Fruit fly (Drosophila melanogaster) whole organism, embryonic: ENCODE data around the gene CG7896.

Experiments
- Adf1 ChIP-seq: fragments of 200-800 bp; sonication (Bioruptor generic); IDR thresholded peaks from 2 replicates; pipeline ENCODE4 v1.3.6; 2022; ENCODE audit warnings: missing biosample characterization, missing genetic modification characterization
- Antp ChIP-seq: fragments of 200-800 bp; sonication (Bioruptor generic); optimal IDR thresholded peaks from 3 replicates; lab custom pipeline; 2016; ENCODE audit warnings: missing biosample characterization, missing genetic modification characterization
- Blimp-1 ChIP-seq: fragments of 200-800 bp; sonication (Bioruptor generic); optimal IDR thresholded peaks from 3 replicates; lab custom pipeline; 2018; ENCODE audit warnings: missing biosample characterization, missing genetic modification characterization, mild to moderate bottlenecking, moderate library complexity, missing genetic modification reagents
- BtbVII ChIP-seq: fragments of 200-800 bp; sonication (Bioruptor generic); optimal IDR thresholded peaks from 3 replicates; lab custom pipeline; 2017; ENCODE audit warnings: missing biosample characterization, mild to moderate bottlenecking, missing genetic modification characterization
- CG10462 ChIP-seq: fragments of 200-800 bp; sonication (Bioruptor generic); optimal IDR thresholded peaks from 2 replicates; lab custom pipeline; 2016; ENCODE audit warnings: missing biosample characterization, missing genetic modification characterization
- CG10565 ChIP-seq: fragments of 200-800 bp; sonication (Bioruptor generic); optimal IDR thresholded peaks from 3 replicates; lab custom pipeline; 2016; ENCODE audit warnings: missing biosample characterization, mild to moderate bottlenecking, missing genetic modification characterization
- CG10979 ChIP-seq: fragments of 200-800 bp; sonication (Bioruptor generic); optimal IDR thresholded peaks from 2 replicates; lab custom pipeline; 2018; ENCODE audit warnings: missing biosample characterization, mild to moderate bottlenecking, missing genetic modification characterization, moderate library complexity
- CG11560 ChIP-seq: fragments of 200-800 bp; sonication (Bioruptor generic); IDR thresholded peaks from 3 replicates; pipeline ENCODE4 v1.3.6; 2022; ENCODE audit warnings: missing biosample characterization, missing genetic modification characterization
- CG13424 ChIP-seq: fragments of 200-800 bp; sonication (Bioruptor generic); optimal IDR thresholded peaks from 2 replicates; lab custom pipeline; 2019; ENCODE audit warnings: missing biosample characterization, mild to moderate bottlenecking, missing genetic modification characterization, moderate library complexity
- CG13624 ChIP-seq: fragments of 200-800 bp; sonication (Bioruptor generic); optimal IDR thresholded peaks from 2 replicates; lab custom pipeline; 2016; ENCODE audit warnings: missing biosample characterization, missing genetic modification characterization
- CG13775 ChIP-seq: fragments of 200-800 bp; sonication (Bioruptor generic); optimal IDR thresholded peaks from 3 replicates; lab custom pipeline; 2017; ENCODE audit warnings: missing biosample characterization, mild to moderate bottlenecking, missing genetic modification characterization
- CG1529 ChIP-seq: fragments of 200-800 bp; sonication (Bioruptor generic); optimal IDR thresholded peaks from 3 replicates; lab custom pipeline; 2018; ENCODE audit warnings: missing biosample characterization, missing genetic modification characterization
- CG1647 ChIP-seq: fragments of 200-800 bp; sonication (Bioruptor generic); optimal IDR thresholded peaks from 3 replicates; lab custom pipeline; 2016; ENCODE audit warnings: missing biosample characterization, missing genetic modification characterization
- CG17361 ChIP-seq: fragments of 200-800 bp; sonication (Bioruptor generic); IDR thresholded peaks from 3 replicates; pipeline ENCODE4 v1.3.6; 2022; ENCODE audit warnings: missing biosample characterization, missing genetic modification characterization
- CG18011 ChIP-seq: fragments of 200-800 bp; sonication (Bioruptor generic); optimal IDR thresholded peaks from 2 replicates; lab custom pipeline; 2017; ENCODE audit warnings: missing biosample characterization, missing genetic modification characterization, mild to moderate bottlenecking, moderate library complexity, missing genotype
- CG18476 ChIP-seq: fragments of 200-800 bp; sonication (Bioruptor generic); optimal IDR thresholded peaks from 2 replicates; lab custom pipeline; 2016; ENCODE audit warnings: missing biosample characterization, mild to moderate bottlenecking, missing genetic modification characterization
- CG30403 ChIP-seq: fragments of 200-800 bp; sonication (Bioruptor generic); optimal IDR thresholded peaks from 3 replicates; lab custom pipeline; 2016; ENCODE audit warnings: missing biosample characterization, missing genetic modification characterization
- CG4617 ChIP-seq: fragments of 200-800 bp; sonication (Bioruptor generic); optimal IDR thresholded peaks from 3 replicates; lab custom pipeline; 2016; ENCODE audit warnings: missing biosample characterization, missing genetic modification characterization, borderline replicate concordance
- CG5245 ChIP-seq: fragments of 200-800 bp; sonication (Bioruptor generic); optimal IDR thresholded peaks from 3 replicates; lab custom pipeline; 2016; ENCODE audit warnings: missing biosample characterization, missing genetic modification characterization
- CTCF ChIP-seq: fragments of 200-800 bp; sonication (Bioruptor generic); optimal IDR thresholded peaks from 2 replicates; lab custom pipeline; 2017; ENCODE audit warnings: missing biosample characterization, mild to moderate bottlenecking, missing genetic modification characterization, moderate library complexity
- CoRest ChIP-seq: fragments of 200-800 bp; sonication (Bioruptor generic); optimal IDR thresholded peaks from 3 replicates; lab custom pipeline; 2018; ENCODE audit warnings: missing biosample characterization, mild to moderate bottlenecking, missing genetic modification characterization, moderate library complexity
- D19B ChIP-seq: fragments of 200-800 bp; sonication (Bioruptor generic); optimal IDR thresholded peaks from 2 replicates; lab custom pipeline; 2017; ENCODE audit warnings: missing biosample characterization, mild to moderate bottlenecking, missing genetic modification characterization
- Deaf1 ChIP-seq: fragments of 200-800 bp; optimal IDR thresholded peaks from 3 replicates; lab custom pipeline; 2019; ENCODE audit warnings: missing biosample characterization, mild to moderate bottlenecking, missing genetic modification characterization, moderate library complexity
- Hsf ChIP-seq: fragments of 200-800 bp; sonication (Bioruptor generic); optimal IDR thresholded peaks from 3 replicates; lab custom pipeline; 2016; ENCODE audit warnings: missing biosample characterization, missing genetic modification characterization
- Kr ChIP-seq: fragments of 200-800 bp; sonication (Bioruptor generic); optimal IDR thresholded peaks from 2 replicates; lab custom pipeline; 2017; ENCODE audit warnings: missing biosample characterization, mild to moderate bottlenecking, missing genetic modification characterization
- Nf-YA ChIP-seq: fragments of 200-800 bp; sonication (Bioruptor generic); IDR thresholded peaks from 2 replicates; pipeline ENCODE4 v1.3.6; 2022; ENCODE audit warnings: missing biosample characterization, missing genetic modification characterization
- Nf-YB ChIP-seq: fragments of 200-800 bp; sonication (Bioruptor generic); optimal IDR thresholded peaks from 3 replicates; lab custom pipeline; 2019; ENCODE audit warnings: missing biosample characterization, mild to moderate bottlenecking, missing genetic modification characterization, moderate library complexity
- Rx ChIP-seq: fragments of 200-800 bp; sonication (Bioruptor generic); IDR thresholded peaks from 2 replicates; pipeline ENCODE4 v1.3.6; 2022; ENCODE audit warnings: missing biosample characterization, missing genetic modification characterization
- Six4 ChIP-seq: fragments of 200-800 bp; sonication (Bioruptor generic); optimal IDR thresholded peaks from 2 replicates; lab custom pipeline; 2016; ENCODE audit warnings: missing biosample characterization, missing genetic modification characterization
- TFAM ChIP-seq: fragments of 200-800 bp; sonication (Bioruptor generic); optimal IDR thresholded peaks from 2 replicates; lab custom pipeline; 2017; ENCODE audit warnings: missing biosample characterization, missing genetic modification characterization, inconsistent platforms
- Taf1 ChIP-seq: fragments of 200-800 bp; sonication (Bioruptor generic); IDR thresholded peaks from 2 replicates; pipeline ENCODE4 v1.3.6; 2022; ENCODE audit warnings: missing biosample characterization, missing genetic modification characterization
- Xbp1 ChIP-seq: fragments of 200-800 bp; sonication (Bioruptor generic); optimal IDR thresholded peaks from 3 replicates; lab custom pipeline; 2016; ENCODE audit warnings: missing biosample characterization, mild to moderate bottlenecking, missing genetic modification characterization
- Xrp1 ChIP-seq: fragments of 200-800 bp; sonication (Bioruptor generic); IDR thresholded peaks from 2 replicates; pipeline ENCODE4 v1.3.6; 2022; ENCODE audit warnings: missing biosample characterization, missing genetic modification characterization
- ash1 ChIP-seq: fragments of 200-800 bp; sonication (Bioruptor generic); optimal IDR thresholded peaks from 2 replicates; lab custom pipeline; 2018; ENCODE audit warnings: missing biosample characterization, mild to moderate bottlenecking, missing genetic modification characterization
- cato ChIP-seq: fragments of 200-800 bp; sonication (Bioruptor generic); optimal IDR thresholded peaks from 2 replicates; lab custom pipeline; 2016; ENCODE audit warnings: missing biosample characterization, missing genetic modification characterization, borderline replicate concordance
- chm ChIP-seq: fragments of 200-800 bp; sonication (Bioruptor generic); IDR thresholded peaks from 2 replicates; pipeline ENCODE4 v1.3.6; 2022; ENCODE audit warnings: missing biosample characterization, missing genetic modification characterization
- dm ChIP-seq: fragments of 200-800 bp; sonication (Bioruptor generic); optimal IDR thresholded peaks from 3 replicates; lab custom pipeline; 2016; ENCODE audit warnings: missing biosample characterization, missing genetic modification characterization
- dmrt11E ChIP-seq: fragments of 200-800 bp; sonication (Bioruptor generic); optimal IDR thresholded peaks from 3 replicates; lab custom pipeline; 2018; ENCODE audit warnings: missing biosample characterization, mild to moderate bottlenecking, missing genetic modification characterization, moderate library complexity
- en ChIP-seq: fragments of 200-800 bp; sonication (Bioruptor generic); optimal IDR thresholded peaks from 2 replicates; lab custom pipeline; 2016; ENCODE audit warnings: missing biosample characterization, missing genetic modification characterization
- esg ChIP-seq: fragments of 200-800 bp; sonication (Bioruptor generic); conservative IDR thresholded peaks from 2 replicates; pipeline ENCODE4 v1.3.6; 2022; ENCODE audit warnings: missing biosample characterization, missing genetic modification characterization
- eyg ChIP-seq: fragments of 200-800 bp; sonication (Bioruptor generic); optimal IDR thresholded peaks from 3 replicates; lab custom pipeline; 2016; ENCODE audit warnings: missing biosample characterization, missing genetic modification characterization
- gsb-n ChIP-seq: fragments of 200-800 bp; sonication (Bioruptor generic); optimal IDR thresholded peaks from 3 replicates; lab custom pipeline; 2018; ENCODE audit warnings: missing biosample characterization, mild to moderate bottlenecking, missing genetic modification characterization
- h ChIP-seq: fragments of >200 bp; optimal IDR thresholded peaks from 2 replicates; lab custom pipeline; 2017
- onecut ChIP-seq: fragments of 200-800 bp; sonication (Bioruptor generic); IDR thresholded peaks from 2 replicates; pipeline ENCODE4 v1.3.6; 2022; ENCODE audit warnings: missing biosample characterization, missing genetic modification characterization
- pb ChIP-seq: fragments of 200-800 bp; sonication (Bioruptor generic); optimal IDR thresholded peaks from 3 replicates; lab custom pipeline; 2016; ENCODE audit warnings: missing biosample characterization, missing genetic modification characterization
- tgo ChIP-seq: fragments of 200-800 bp; sonication (Bioruptor generic); IDR thresholded peaks from 3 replicates; pipeline ENCODE4 v1.3.6; 2022; ENCODE audit warnings: missing biosample characterization, missing genetic modification characterization
- tin ChIP-seq: fragments of 200-800 bp; sonication (Bioruptor generic); optimal IDR thresholded peaks from 3 replicates; lab custom pipeline; 2016; ENCODE audit warnings: missing biosample characterization, missing genetic modification characterization
- trem ChIP-seq: fragments of 200-800 bp; optimal IDR thresholded peaks from 3 replicates; lab custom pipeline; 2019; ENCODE audit warnings: missing biosample characterization, mild to moderate bottlenecking, missing genetic modification characterization, moderate library complexity
- tup ChIP-seq: fragments of 200-800 bp; sonication (Bioruptor generic); optimal IDR thresholded peaks from 2 replicates; lab custom pipeline; 2016; ENCODE audit warnings: missing biosample characterization, mild to moderate bottlenecking, missing genetic modification characterization, moderate library complexity
- vnd ChIP-seq: fragments of 200-800 bp; sonication (Bioruptor generic); IDR thresholded peaks from 3 replicates; pipeline ENCODE4 v1.3.6; 2022; ENCODE audit warnings: missing biosample characterization, missing genetic modification characterization; ENCODE audit not compliant: partially characterized antibody

CG7896 gene

dm6 chr3R:30021559-30022451 lies 38.6 kb downstream of the CG7896 start, which contains the start of gene Mgat2 (continued):
- peak; percentile 11 for TF ChIP-seq CG13624
- no peak for TF ChIP-seq D19B (GFP tag; lab: Kevin White, UChicago)
- no peak for TF ChIP-seq tgo
- TF ChIP-seq Xbp1 (GFP tag; lab: Kevin White, UChicago): no peak
- TF ChIP-seq Six4: no peak
- peak; percentile 63 for TF ChIP-seq BtbVII
- peak; percentile 33 for TF ChIP-seq gsb-n (tag; lab: Kevin White, UChicago)
- TF ChIP-seq esg (GFP tag; lab: Robert Waterston, UW): no peak
- TF ChIP-seq dm: peak; percentile 8
- TF ChIP-seq Nf-YB (GFP tag; lab: Kevin White, UChicago): peak; percentile 57
- TF ChIP-seq tin (GFP tag; lab: Kevin White, UChicago): no peak
- no peak for TF ChIP-seq CG1647
- peak; percentile 62 for TF ChIP-seq ash1 (GFP tag; lab: Kevin White, UChicago)
- peak; percentile 2 for TF ChIP-seq dmrt11E (tag; lab: Kevin White, UChicago)
- TF ChIP-seq Xrp1 (GFP tag; lab: Robert Waterston, UW): peak; percentile 44
- peak; percentile 83 for TF ChIP-seq chm (GFP tag; lab: Robert Waterston, UW)
- peak; percentile 94 for TF ChIP-seq onecut (GFP tag; lab: Robert Waterston, UW)
- no peak for TF ChIP-seq h (lab: Kevin White, UChicago)
- no peak for TF ChIP-seq CG10462 (GFP tag; lab: Kevin White, UChicago)
- TF ChIP-seq Taf1 (GFP tag; lab: Robert Waterston, UW): no peak
- no peak for TF ChIP-seq CG13775 (GFP tag; lab: Kevin White, UChicago)
- TF ChIP-seq CoRest (tag; lab: Kevin White, UChicago): no peak
- TF ChIP-seq CG4617 (GFP tag; lab: Kevin White, UChicago): peak; percentile 12
- no peak for TF ChIP-seq Nf-YA (GFP tag; lab: Robert Waterston, UW)
- no peak for TF ChIP-seq CG1529
- no peak for TF ChIP-seq CG18011 (GFP tag; lab: Kevin White, UChicago)
- TF ChIP-seq pb (GFP tag; lab: Kevin White, UChicago): peak; percentile 25
- no peak for TF ChIP-seq CG11560 (tag; lab: Robert Waterston, UW)
- TF ChIP-seq Adf1 (GFP tag; lab: Robert Waterston, UW): peak; percentile 61; the same call in 1 of the 2 replicates
- no peak for TF ChIP-seq Kr (GFP tag; lab: Kevin White, UChicago)
- TF ChIP-seq Hsf (GFP tag; lab: Kevin White, UChicago): no peak
- no peak for TF ChIP-seq CG10565 (GFP tag; lab: Kevin White, UChicago)
- TF ChIP-seq CG5245 (GFP tag; lab: Kevin White, UChicago): no peak
- no peak for TF ChIP-seq CG18476 (GFP tag; lab: Kevin White, UChicago)
- no peak for TF ChIP-seq Antp (GFP tag; lab: Kevin White, UChicago)
- TF ChIP-seq trem (tag; lab: Kevin White, UChicago): no peak
- TF ChIP-seq CG13424: peak; percentile 27
- TF ChIP-seq CTCF (GFP tag; lab: Kevin White, UChicago): no peak
- TF ChIP-seq Rx (GFP tag; lab: Robert Waterston, UW): 0 out of 2 replicates have a peak, but pooled peaks have one; percentile 20
- TF ChIP-seq Blimp-1: peak; percentile 100
- TF ChIP-seq en (GFP tag; lab: Kevin White, UChicago): no peak
- TF ChIP-seq tup (GFP tag; lab: Kevin White, UChicago): no peak
- peak; percentile 77 for TF ChIP-seq vnd
- TF ChIP-seq cato (GFP tag; lab: Kevin White, UChicago): no peak
- TF ChIP-seq TFAM (GFP tag; lab: Kevin White, UChicago): no peak
- TF ChIP-seq Deaf1 (tag; lab: Kevin White, UChicago): peak; percentile 81
- peak; percentile 5; the same call in 1 of the 3 replicates for TF ChIP-seq CG17361
- TF ChIP-seq CG30403 (GFP tag; lab: Kevin White, UChicago): no peak
- peak; percentile 35 for TF ChIP-seq eyg (GFP tag; lab: Kevin White, UChicago)
- no peak for TF ChIP-seq CG10979
